Worm (Caenorhabditis elegans) whole organism, L3 larva: ENCODE data around the gene C34F11.8.

Experiments
- elt-3 ChIP-seq, 3 experiments: fragments of 150-350 bp in 1 of 3; sonication (generic microtip) in 2 of 3; optimal IDR thresholded peaks; 2 replicates in 2 of 3; 4 replicates in 1 of 3; lab custom pipeline; 2014 to 2017; ENCODE audit warnings: missing biosample characterization in 3 of 3, missing genetic modification characterization in 3 of 3
- fkh-2 ChIP-seq: fragments of 150-350 bp; optimal IDR thresholded peaks from 2 replicates; lab custom pipeline; 2014; ENCODE audit warnings: missing biosample characterization, missing genetic modification reagents, missing genetic modification characterization
- zag-1 ChIP-seq: fragments of 150-350 bp; optimal IDR thresholded peaks from 2 replicates; lab custom pipeline; 2014; ENCODE audit warnings: missing biosample characterization, missing genetic modification characterization

- TF ChIP-seq zag-1 (tag; lab: Kevin White, UChicago) (no peak), elt-3 (tag; optimal IDR thresholded peaks at IDR 0.05; lab: Kevin White, UChicago) (no peak), fkh-2 (tag; lab: Kevin White, UChicago) (no peak)
These were observed 20.3 kb upstream of the C34F11.8 start, which contains the start of gene EGAP2.1 for ce11 chrII:5231111-5231510.
